Worm (Caenorhabditis elegans) whole organism, L1 larva: ENCODE results near the gene sri-69.

Experiments
- aly-2 ChIP-seq: fragments of 150-350 bp; optimal IDR thresholded peaks from 2 replicates; lab custom pipeline; 2014; ENCODE audit warnings: missing biosample characterization, missing genetic modification characterization
- egl-27 ChIP-seq, 2 experiments: fragments of 150-350 bp in 1 of 2; sonication (generic microtip); optimal IDR thresholded peaks; 3 replicates each; lab custom pipeline; 2017 to 2018; ENCODE audit warnings: missing biosample characterization in 2 of 2, missing genetic modification characterization in 2 of 2, missing genetic modification reagents in 2 of 2
- fkh-10 ChIP-seq: sonication (generic microtip); optimal IDR thresholded peaks from 2 replicates; lab custom pipeline; 2017; ENCODE audit warnings: missing biosample characterization, missing genetic modification reagents, missing genetic modification characterization
- lin-15B ChIP-seq: fragments of 150-350 bp; sonication (generic microtip); optimal IDR thresholded peaks from 3 replicates; lab custom pipeline; 2014; ENCODE audit warnings: missing biosample characterization, missing genetic modification characterization
- snpc-4 ChIP-seq: fragments of 150-350 bp; optimal IDR thresholded peaks from 2 replicates; lab custom pipeline; 2014; ENCODE audit warnings: missing biosample characterization, missing genetic modification characterization
- swsn-7 ChIP-seq: sonication (generic microtip); optimal IDR thresholded peaks from 2 replicates; lab custom pipeline; 2016; ENCODE audit warnings: missing genetic modification characterization, missing compliant biosample characterization
- unc-130 ChIP-seq: fragments of 150-350 bp; optimal IDR thresholded peaks from 2 replicates; lab custom pipeline; 2017; ENCODE audit warnings: missing biosample characterization, missing genetic modification characterization, inconsistent platforms
- unc-62 ChIP-seq: fragments of 150-350 bp; optimal IDR thresholded peaks from 2 replicates; lab custom pipeline; 2014; ENCODE audit warnings: missing biosample characterization, missing genetic modification reagents, missing genetic modification characterization
- ztf-11 ChIP-seq, 2 experiments: sonication (generic microtip); optimal IDR thresholded peaks; 2 replicates each; lab custom pipeline; 2016 to 2017; ENCODE audit warnings: missing genetic modification characterization in 2 of 2, missing biosample characterization in 1 of 2, missing compliant biosample characterization in 1 of 2

- TF ChIP-seq snpc-4 (tag; lab: Kevin White, UChicago) (no peak), unc-130 (tag; lab: Kevin White, UChicago) (no peak), fkh-10 (no peak), aly-2 (no peak), swsn-7 (tag; lab: Kevin White, UChicago) (no peak), unc-62 (GFP tag; lab: Kevin White, UChicago) (no peak), egl-27 (tag; optimal IDR thresholded peaks at IDR 0.05; lab: Kevin White, UChicago) (no peak), lin-15B (tag; lab: Kevin White, UChicago) (no peak), ztf-11 (tag; optimal IDR thresholded peaks at IDR 0.05; lab: Kevin White, UChicago) (no peak)
Measured at ce11 chrV:17021361-17021760, 13.2 kb upstream of the sri-69 start, which contains the start of gene F49H6.12.
